Worm (Caenorhabditis elegans) whole organism, L2 larva: Measurements from ENCODE around the gene str-233.

Experiments
- C34F6.9 ChIP-seq: fragments of 150-350 bp; optimal IDR thresholded peaks from 2 replicates; lab custom pipeline; 2014; ENCODE audit warnings: missing biosample characterization, missing genetic modification characterization
- F13H6.1 ChIP-seq: sonication (generic microtip); optimal IDR thresholded peaks from 2 replicates; lab custom pipeline; 2016; ENCODE audit warnings: missing genetic modification characterization, missing compliant biosample characterization
- R02D3.7 ChIP-seq: fragments of 150-350 bp; optimal IDR thresholded peaks from 2 replicates; lab custom pipeline; 2014; ENCODE audit warnings: missing biosample characterization, missing genetic modification characterization
- Y55F3AM.14 ChIP-seq: fragments of 200-800 bp; sonication (Bioruptor generic); optimal IDR thresholded peaks from 2 replicates; lab custom pipeline; 2018; ENCODE audit warnings: mild to moderate bottlenecking, missing genetic modification characterization, missing compliant biosample characterization
- ZK546.5 ChIP-seq: sonication (generic microtip); optimal IDR thresholded peaks from 2 replicates; lab custom pipeline; 2017; ENCODE audit warnings: missing biosample characterization, missing genetic modification characterization
- ceh-82 ChIP-seq: fragments of 150-350 bp; optimal IDR thresholded peaks from 2 replicates; lab custom pipeline; 2014; ENCODE audit warnings: missing biosample characterization, missing genetic modification characterization
- elt-3 ChIP-seq: sonication (generic microtip); optimal IDR thresholded peaks from 2 replicates; lab custom pipeline; 2017; ENCODE audit warnings: missing biosample characterization, missing genetic modification characterization
- fos-1 ChIP-seq: fragments of 150-350 bp; optimal IDR thresholded peaks from 2 replicates; lab custom pipeline; 2014; ENCODE audit warnings: missing biosample characterization, missing genetic modification characterization
- gmeb-1 ChIP-seq: fragments of 150-350 bp; optimal IDR thresholded peaks from 2 replicates; lab custom pipeline; 2014; ENCODE audit warnings: missing biosample characterization, missing genetic modification characterization
- lin-11 ChIP-seq: fragments of 150-350 bp; sonication (generic microtip); optimal IDR thresholded peaks from 2 replicates; lab custom pipeline; 2014; ENCODE audit warnings: missing biosample characterization, missing genetic modification characterization, inconsistent platforms, mixed read lengths
- mbf-1 ChIP-seq: sonication (generic microtip); optimal IDR thresholded peaks from 2 replicates; lab custom pipeline; 2017; ENCODE audit warnings: missing biosample characterization, missing genetic modification characterization
- mdl-1 ChIP-seq, 2 experiments: fragments of 150-350 bp in 1 of 2; sonication (generic microtip) in 1 of 2; optimal IDR thresholded peaks; 2 replicates each; lab custom pipeline; 2017; ENCODE audit warnings: missing biosample characterization in 2 of 2, missing genetic modification characterization in 2 of 2
- nhr-12 ChIP-seq: fragments of 150-350 bp; optimal IDR thresholded peaks from 2 replicates; lab custom pipeline; 2014; ENCODE audit warnings: missing biosample characterization, missing genetic modification characterization
- nhr-129 ChIP-seq: fragments of 150-350 bp; optimal IDR thresholded peaks from 2 replicates; lab custom pipeline; 2014; ENCODE audit warnings: missing biosample characterization, missing genetic modification characterization
- nhr-237 ChIP-seq: fragments of 150-350 bp; optimal IDR thresholded peaks from 2 replicates; lab custom pipeline; 2014; ENCODE audit warnings: missing biosample characterization, missing genetic modification characterization
- sem-4 ChIP-seq: fragments of 150-350 bp; optimal IDR thresholded peaks from 2 replicates; lab custom pipeline; 2014; ENCODE audit warnings: missing biosample characterization, missing genetic modification reagents, missing genetic modification characterization
- skn-1 ChIP-seq: sonication (generic microtip); optimal IDR thresholded peaks from 2 replicates; lab custom pipeline; 2017; ENCODE audit warnings: missing biosample characterization, missing genetic modification characterization
- sma-3 ChIP-seq: sonication (generic microtip); optimal IDR thresholded peaks from 2 replicates; lab custom pipeline; 2016; ENCODE audit warnings: missing genetic modification reagents, missing genetic modification characterization, missing compliant biosample characterization
- sma-9 ChIP-seq, 2 experiments: fragments of 150-350 bp in 1 of 2; sonication (generic microtip) in 1 of 2; optimal IDR thresholded peaks; 2 replicates each; lab custom pipeline; 2014 to 2016; ENCODE audit warnings: missing genetic modification characterization in 2 of 2, mild to moderate bottlenecking in 1 of 2, missing biosample characterization in 1 of 2, missing compliant biosample characterization in 1 of 2, missing genetic modification reagents in 1 of 2, moderate library complexity in 1 of 2
- snpc-4 ChIP-seq: fragments of 150-350 bp; optimal IDR thresholded peaks from 2 replicates; lab custom pipeline; 2014; ENCODE audit warnings: missing biosample characterization, missing genetic modification characterization
- ztf-1 ChIP-seq: fragments of 200-800 bp; sonication (Bioruptor generic); conservative IDR thresholded peaks from 2 replicates; pipeline ENCODE4 v1.3.6; 2022; ENCODE audit warnings: missing genetic modification characterization, missing compliant biosample characterization
- ztf-11 ChIP-seq: sonication (generic microtip); optimal IDR thresholded peaks from 2 replicates; lab custom pipeline; 2017; ENCODE audit warnings: missing biosample characterization, missing genetic modification characterization

str-233 gene

DNA sequence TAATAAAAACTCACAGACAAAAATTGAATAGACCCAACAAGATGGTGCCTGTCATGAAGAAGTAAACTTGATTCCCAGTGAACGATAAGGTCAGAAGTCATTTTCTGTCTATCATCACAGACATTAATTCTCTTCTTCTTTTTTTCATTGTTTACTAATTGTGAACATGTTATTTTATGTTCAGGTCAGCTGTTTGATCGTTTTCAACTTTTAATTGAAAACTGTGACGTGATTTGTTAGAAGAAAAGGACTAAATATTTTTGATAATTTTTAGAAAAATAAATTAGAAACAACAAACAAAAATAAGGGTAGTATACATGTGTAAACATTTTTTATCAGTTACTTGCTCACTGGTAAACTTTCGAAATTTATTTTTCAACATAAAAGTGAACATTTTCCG lies 39.8 kb downstream of the str-233 start, which contains the start of gene F36G9.7:
F36G9.7 (minus strand) TSS at position 101 of the 400 bp plus-strand sequence.
- TF ChIP-seq ztf-1 (GFP tag; lab: Robert Waterston, UW) (no peak), fos-1 (tag; lab: Kevin White, UChicago) (no peak), F13H6.1 (tag; lab: Kevin White, UChicago) (no peak), sem-4 (tag; lab: Kevin White, UChicago) (no peak), R02D3.7 (no peak), ztf-11 (tag; lab: Kevin White, UChicago) (no peak), skn-1 (tag; lab: Kevin White, UChicago) (no peak)
- TF ChIP-seq, all 48 proteins: peak for 0

DNA sequence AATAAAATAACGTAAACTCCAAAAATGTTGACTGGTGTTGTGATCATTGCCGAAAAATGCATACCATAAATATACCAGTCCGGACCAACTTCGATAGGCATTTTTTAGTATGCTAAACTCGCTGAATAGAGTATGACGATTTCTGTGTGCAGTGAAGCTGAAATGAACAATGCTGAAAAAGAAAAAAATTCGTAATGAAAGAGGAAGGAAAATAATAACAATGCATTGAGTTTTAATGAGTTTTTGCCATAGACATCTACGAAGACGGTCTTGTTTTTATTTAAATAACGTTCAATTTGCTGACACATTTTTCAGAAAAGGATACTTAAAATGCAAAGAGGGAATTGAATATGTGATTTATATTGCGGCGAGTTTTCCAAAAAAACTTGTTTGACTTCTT lies 41.9 kb downstream of the str-233 start, which contains the start of gene sri-1:
sri-1 (minus strand) TSS at position 101 of the 400 bp plus-strand sequence.
- TF ChIP-seq ceh-82 (tag; lab: Kevin White, UChicago) = no peak
- TF ChIP-seq lin-11 = no peak
- TF ChIP-seq nhr-237 (tag; lab: Kevin White, UChicago) = no peak
- TF ChIP-seq sma-3 = no peak
- TF ChIP-seq ZK546.5 (tag; lab: Kevin White, UChicago) = no peak
- no peak for TF ChIP-seq C34F6.9 (tag; lab: Kevin White, UChicago)
- no peak for TF ChIP-seq Y55F3AM.14
- TF ChIP-seq mdl-1 (tag; optimal IDR thresholded peaks at IDR 0.05; lab: Kevin White, UChicago) = no peak

DNA sequence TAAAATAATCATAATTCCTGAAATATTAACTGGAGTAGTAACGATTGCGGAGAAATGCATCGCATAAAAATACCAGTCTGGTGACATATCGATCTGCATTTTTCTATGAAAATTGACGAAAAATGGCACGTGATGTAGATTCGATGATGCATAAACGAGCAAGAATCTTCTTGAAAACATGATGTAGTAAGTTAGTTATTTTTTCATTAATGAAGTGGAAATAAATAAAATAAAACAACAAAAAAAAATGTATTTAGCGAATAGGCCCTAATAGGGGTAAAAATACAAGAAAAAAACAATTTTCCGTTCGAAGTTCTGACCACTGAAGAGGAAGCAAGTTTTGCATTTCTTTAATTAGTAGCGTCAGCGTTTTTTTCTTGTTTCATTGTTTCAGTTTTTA lies 44.4 kb downstream of the str-233 start, which contains the start of gene sri-2:
sri-2 (minus strand) TSS at position 101 of the 400 bp plus-strand sequence.
- TF ChIP-seq nhr-129 (tag; lab: Kevin White, UChicago) (no peak), mbf-1 (no peak), ZK546.5 (tag; lab: Kevin White, UChicago) (no peak), snpc-4 (tag; lab: Kevin White, UChicago) (no peak), Y55F3AM.14 (no peak), ceh-82 (tag; lab: Kevin White, UChicago) (no peak), gmeb-1 (no peak), elt-3 (tag; lab: Kevin White, UChicago) (no peak), nhr-12 (tag; lab: Kevin White, UChicago) (no peak)

DNA sequence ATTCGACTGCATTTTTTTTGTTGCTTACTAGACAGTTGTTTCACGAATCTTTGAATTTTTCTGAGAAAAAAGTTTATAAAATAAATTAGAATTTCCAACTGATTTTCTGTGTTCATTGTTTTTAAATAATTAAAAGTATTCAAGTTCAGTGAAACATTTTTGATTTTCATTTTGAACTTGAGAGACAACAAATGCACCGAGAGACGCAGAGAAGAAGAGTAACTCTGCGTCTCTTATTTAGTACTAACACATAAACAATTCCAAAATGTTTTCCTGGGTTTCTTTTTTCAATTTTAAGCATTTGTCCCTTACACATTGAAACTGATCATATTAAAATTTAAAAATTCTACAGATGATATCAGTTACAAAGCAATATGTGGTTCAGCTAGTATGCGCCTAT lies 50.0 kb downstream of the str-233 start:
- no peak for TF ChIP-seq F13H6.1 (tag; lab: Kevin White, UChicago)
- TF ChIP-seq fos-1 (tag; lab: Kevin White, UChicago) = no peak
- TF ChIP-seq sma-9 (GFP tag; optimal IDR thresholded peaks at IDR 0.05; lab: Kevin White, UChicago) = peak; percentile 43
- no peak for TF ChIP-seq sma-9 (tag; optimal IDR thresholded peaks at IDR 0.05; lab: Kevin White, UChicago)
- peak; percentile 18 for TF ChIP-seq C34F6.9 (tag; lab: Kevin White, UChicago)
- TF ChIP-seq, all 48 proteins: peak for 2
